Worm (Caenorhabditis elegans) whole organism, L2 larva: ENCODE results near the gene T05C12.11.

Source experiments
- ama-1 ChIP-seq: fragments of 150-350 bp; optimal IDR thresholded peaks from 2 replicates; lab custom pipeline; 2018; ENCODE audit warnings: inconsistent platforms
- ceh-82 ChIP-seq: fragments of 150-350 bp; optimal IDR thresholded peaks from 2 replicates; lab custom pipeline; 2014; ENCODE audit warnings: missing biosample characterization, missing genetic modification characterization
- nhr-6 ChIP-seq: fragments of 150-350 bp; optimal IDR thresholded peaks from 2 replicates; lab custom pipeline; 2014; ENCODE audit warnings: missing biosample characterization, missing genetic modification characterization
- nhr-77 ChIP-seq: fragments of 150-350 bp; optimal IDR thresholded peaks from 2 replicates; lab custom pipeline; 2014; ENCODE audit warnings: missing biosample characterization, missing genetic modification characterization
- skn-1 ChIP-seq: sonication (generic microtip); optimal IDR thresholded peaks from 2 replicates; lab custom pipeline; 2017; ENCODE audit warnings: missing biosample characterization, missing genetic modification characterization

ce11 chrII:8216922-8217321 is 46.6 kb upstream of the T05C12.11 start, which contains the start of gene ifg-1:
- no peak for TF ChIP-seq nhr-6 (tag; lab: Kevin White, UChicago)
- no peak for TF ChIP-seq skn-1 (tag; lab: Kevin White, UChicago)
- TF ChIP-seq ceh-82 = no peak
- no peak for TF ChIP-seq ama-1 (lab: Kevin White, UChicago)
- no peak for TF ChIP-seq nhr-77 (tag; lab: Kevin White, UChicago)
